Worm (Caenorhabditis elegans): ENCODE measurements around the gene dpy-9.

dpy-9 gene

DNA sequence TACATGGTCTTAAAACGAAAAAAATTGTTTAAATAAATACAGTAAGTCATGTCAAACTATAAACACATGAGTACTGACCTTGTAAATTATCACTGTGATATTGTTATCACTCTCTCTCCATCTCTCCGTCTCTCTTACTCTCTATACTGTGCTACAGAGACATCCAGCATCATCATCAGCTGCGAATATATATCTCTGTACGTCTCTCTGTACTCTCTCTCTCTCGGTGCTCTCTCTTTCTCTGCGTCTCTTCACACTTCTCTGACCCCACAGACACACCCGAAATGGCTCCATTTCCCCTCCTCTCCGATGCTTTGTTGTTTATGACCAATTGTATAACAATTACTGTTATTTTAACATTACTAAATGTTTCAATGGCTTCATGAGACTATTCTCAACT, 48.4 kb downstream of the dpy-9 start (continued):
- peak; percentile 10 to 25 (median 23) for TF ChIP-seq dpl-1 (GFP tag; optimal IDR thresholded peaks at IDR 0.05)
- TF ChIP-seq ceh-63 (GFP tag; optimal IDR thresholded peaks at IDR 0.05), result no peak
- no peak for TF ChIP-seq fos-1 (tag; optimal IDR thresholded peaks at IDR 0.05)
- TF ChIP-seq tbx-2 (tag; optimal IDR thresholded peaks at IDR 0.05), result peak; percentile 41
- peak; percentile 84 for TF ChIP-seq nhr-85 (tag)
- TF ChIP-seq zip-4 (GFP tag; optimal IDR thresholded peaks at IDR 0.05), result no peak
- TF ChIP-seq nhr-71 (tag; optimal IDR thresholded peaks at IDR 0.05), result peak; percentile 64
- peak; percentile 31 for TF ChIP-seq jun-1 (tag; optimal IDR thresholded peaks at IDR 0.05)
- TF ChIP-seq blmp-1 (tag; optimal IDR thresholded peaks at IDR 0.05), result peak; percentile 14
- TF ChIP-seq elt-3 (tag; optimal IDR thresholded peaks at IDR 0.05), result peak in 2 of 6 experiments; percentile 22 to 50
- peak; percentile 9 for TF ChIP-seq unc-86 (tag; optimal IDR thresholded peaks at IDR 0.05)
- peak in 1 of 2 experiments; percentile 10 for TF ChIP-seq mdl-1 (tag; optimal IDR thresholded peaks at IDR 0.05)
- peak; percentile 75 for TF ChIP-seq nhr-90 (tag; optimal IDR thresholded peaks at IDR 0.05; ENCODE audit: poor library complexity)
- no peak for TF ChIP-seq dsc-1 (tag; optimal IDR thresholded peaks at IDR 0.05)
- TF ChIP-seq pqm-1 (tag; optimal IDR thresholded peaks at IDR 0.05), result no peak
- no peak for TF ChIP-seq unc-130 (tag; optimal IDR thresholded peaks at IDR 0.05)
- TF ChIP-seq ceh-8 (GFP tag; optimal IDR thresholded peaks at IDR 0.05), result no peak

- no peak for TF ChIP-seq ces-1 (GFP tag; optimal IDR thresholded peaks at IDR 0.05)
- TF ChIP-seq ets-5 (GFP tag; IDR thresholded peaks at IDR 0.05), result no peak
- no peak for TF ChIP-seq unc-62 (GFP tag; optimal IDR thresholded peaks at IDR 0.05)
- no peak for TF ChIP-seq dpl-1 (GFP tag; optimal IDR thresholded peaks at IDR 0.05)
Measured at ce11 chrIV:207885-208284, 51.1 kb downstream of the dpy-9 start, which contains the start of gene Y38C1AA.1. Gene Y38C1AA.1 (plus strand): TSS chrIV:208185.

Data from whole organism, L1 larva.